Worm (Caenorhabditis elegans) whole organism, young adult: ENCODE results near the gene Y53C12A.11.

Experiments used
- C06A6.2 ChIP-seq: fragments of 200-800 bp; sonication (Bioruptor generic); conservative IDR thresholded peaks from 2 replicates; pipeline ENCODE4 v1.3.6; 2022; ENCODE audit warnings: missing genetic modification characterization, missing compliant biosample characterization
- F39B2.1 ChIP-seq: fragments of 200-800 bp; sonication (Bioruptor generic); IDR thresholded peaks from 2 replicates; pipeline ENCODE4 v1.3.6; 2022; ENCODE audit warnings: missing genetic modification reagents, missing genetic modification characterization, missing compliant biosample characterization
- F55B11.4 ChIP-seq: sonication (generic microtip); optimal IDR thresholded peaks from 2 replicates; lab custom pipeline; 2016; ENCODE audit warnings: missing compliant biosample characterization, missing genetic modification characterization, borderline replicate concordance; ENCODE audit not compliant: insufficient read depth
- F57C9.4 ChIP-seq: sonication (generic microtip); optimal IDR thresholded peaks from 2 replicates; lab custom pipeline; 2017; ENCODE audit warnings: mild to moderate bottlenecking, missing genetic modification characterization, missing compliant biosample characterization
- T07F8.4 ChIP-seq: sonication (generic microtip); optimal IDR thresholded peaks from 2 replicates; lab custom pipeline; 2016; ENCODE audit warnings: mild to moderate bottlenecking, missing genetic modification characterization, moderate library complexity, missing compliant biosample characterization
- Y53F4B.3 ChIP-seq: fragments of 200-800 bp; sonication (Bioruptor generic); IDR thresholded peaks from 2 replicates; pipeline ENCODE4 v1.3.6; 2022; ENCODE audit warnings: missing genetic modification reagents, missing genetic modification characterization, missing compliant biosample characterization
- ama-1 ChIP-seq, 3 experiments: fragments of 150-350 bp in 1 of 3; sonication (generic microtip) in 2 of 3; optimal IDR thresholded peaks; 2 replicates each; lab custom pipeline; 2014 to 2018; ENCODE audit warnings: missing biosample characterization in 2 of 3, missing genetic modification characterization in 2 of 3, missing genetic modification reagents in 2 of 3
- athp-1 ChIP-seq: sonication (generic microtip); optimal IDR thresholded peaks from 2 replicates; lab custom pipeline; 2017; ENCODE audit warnings: mild to moderate bottlenecking, missing genetic modification characterization, missing compliant biosample characterization
- attf-3 ChIP-seq: fragments of 200-800 bp; sonication (Bioruptor generic); conservative IDR thresholded peaks from 2 replicates; pipeline ENCODE4 v1.3.6; 2022; ENCODE audit warnings: missing genetic modification reagents, missing genetic modification characterization, missing compliant biosample characterization
- attf-6 ChIP-seq: fragments of 200-800 bp; sonication (Bioruptor generic); IDR thresholded peaks from 2 replicates; pipeline ENCODE4 v1.3.6; 2022; ENCODE audit warnings: missing genetic modification reagents, missing genetic modification characterization, missing compliant biosample characterization
- bed-2 ChIP-seq: fragments of 200-800 bp; sonication (Bioruptor generic); IDR thresholded peaks from 2 replicates; pipeline ENCODE4 v1.3.6; 2022; ENCODE audit warnings: missing genetic modification reagents, missing genetic modification characterization, missing compliant biosample characterization
- ceh-27 ChIP-seq: fragments of 200-800 bp; sonication (Bioruptor generic); optimal IDR thresholded peaks from 2 replicates; lab custom pipeline; 2018; ENCODE audit warnings: mild to moderate bottlenecking, missing genetic modification characterization, moderate library complexity, missing compliant biosample characterization
- ceh-79 ChIP-seq: sonication (generic microtip); optimal IDR thresholded peaks from 2 replicates; lab custom pipeline; 2017; ENCODE audit warnings: mild to moderate bottlenecking, missing genetic modification characterization, missing compliant biosample characterization
- chd-7 ChIP-seq: sonication (generic microtip); optimal IDR thresholded peaks from 2 replicates; lab custom pipeline; 2016; ENCODE audit warnings: mild to moderate bottlenecking, missing genetic modification characterization, moderate library complexity, missing compliant biosample characterization
- efl-1 ChIP-seq: fragments of 150-350 bp; optimal IDR thresholded peaks from 2 replicates; lab custom pipeline; 2014; ENCODE audit warnings: missing biosample characterization, missing genetic modification reagents, missing genetic modification characterization
- egl-44 ChIP-seq: fragments of 200-800 bp; sonication (Bioruptor generic); IDR thresholded peaks from 2 replicates; pipeline ENCODE4 v1.3.6; 2022; ENCODE audit warnings: missing genetic modification reagents, missing genetic modification characterization, missing compliant biosample characterization
- ekl-4 ChIP-seq: fragments of 200-800 bp; sonication (Bioruptor generic); IDR thresholded peaks from 2 replicates; pipeline ENCODE4 v1.3.6; 2022; ENCODE audit warnings: missing genetic modification reagents, missing genetic modification characterization, missing compliant biosample characterization
- him-1 ChIP-seq: sonication (generic microtip); optimal IDR thresholded peaks from 2 replicates; lab custom pipeline; 2016; ENCODE audit warnings: missing genotype, missing genetic modification reagents, missing genetic modification characterization, missing compliant biosample characterization
- hmg-1.2 ChIP-seq: fragments of 200-800 bp; sonication (Bioruptor generic); IDR thresholded peaks from 2 replicates; pipeline ENCODE4 v1.3.6; 2022; ENCODE audit warnings: missing genetic modification reagents, missing genetic modification characterization, missing compliant biosample characterization
- let-526 ChIP-seq: fragments of 200-800 bp; sonication (Bioruptor generic); IDR thresholded peaks from 2 replicates; pipeline ENCODE4 v1.3.6; 2022; ENCODE audit warnings: missing genetic modification reagents, missing genetic modification characterization, missing compliant biosample characterization
- let-607 ChIP-seq, 2 experiments: fragments of 200-800 bp in 1 of 2; sonication (Bioruptor generic) in 1 of 2; sonication (generic microtip) in 1 of 2; optimal IDR thresholded peaks; 2 replicates each; lab custom pipeline; 2016 to 2018; ENCODE audit warnings: mild to moderate bottlenecking in 2 of 2, missing compliant biosample characterization in 2 of 2, missing genetic modification characterization in 2 of 2, moderate library complexity in 2 of 2, missing genotype in 1 of 2
- lin-35 ChIP-seq, 3 experiments: fragments of 150-350 bp in 2 of 3; sonication (generic microtip) in 1 of 3; optimal IDR thresholded peaks; 2 replicates each; lab custom pipeline; 2014 to 2018; ENCODE audit warnings: missing biosample characterization in 3 of 3, missing genetic modification characterization in 3 of 3, missing genetic modification reagents in 3 of 3
- lin-40 ChIP-seq: sonication (generic microtip); optimal IDR thresholded peaks from 2 replicates; lab custom pipeline; 2016; ENCODE audit warnings: missing genetic modification characterization, mild to moderate bottlenecking, missing compliant biosample characterization, missing genotype, missing genetic modification reagents
- lir-1 ChIP-seq: fragments of 200-800 bp; sonication (Bioruptor generic); conservative IDR thresholded peaks from 2 replicates; pipeline ENCODE4 v1.3.6; 2022; ENCODE audit warnings: missing genetic modification reagents, missing genetic modification characterization, missing compliant biosample characterization
- mel-28 ChIP-seq: sonication (generic microtip); optimal IDR thresholded peaks from 2 replicates; lab custom pipeline; 2016; ENCODE audit warnings: borderline replicate concordance, mild to moderate bottlenecking, missing genetic modification characterization, missing compliant biosample characterization
- rcor-1 ChIP-seq: fragments of 200-800 bp; sonication (Bioruptor generic); IDR thresholded peaks from 2 replicates; pipeline ENCODE4 v1.3.6; 2022; ENCODE audit warnings: missing genetic modification reagents, missing genetic modification characterization, missing compliant biosample characterization
- rec-8 ChIP-seq, 2 experiments: sonication (generic microtip); optimal IDR thresholded peaks; 2 replicates each; lab custom pipeline; 2016; ENCODE audit warnings: mild to moderate bottlenecking in 2 of 2, missing genetic modification characterization in 2 of 2, missing genetic modification reagents in 2 of 2, missing genotype in 2 of 2, missing biosample characterization in 1 of 2, missing compliant biosample characterization in 1 of 2, moderate library complexity in 1 of 2
- sdz-38 ChIP-seq: sonication (generic microtip); optimal IDR thresholded peaks from 2 replicates; lab custom pipeline; 2016; ENCODE audit warnings: missing genotype, missing genetic modification characterization, missing compliant biosample characterization
- sea-2 ChIP-seq: fragments of 200-800 bp; sonication (Bioruptor generic); IDR thresholded peaks from 2 replicates; pipeline ENCODE4 v1.3.6; 2022; ENCODE audit warnings: missing genetic modification characterization, missing compliant biosample characterization
- snpc-1.1 ChIP-seq: sonication (generic microtip); optimal IDR thresholded peaks from 2 replicates; lab custom pipeline; 2017; ENCODE audit warnings: missing genetic modification characterization, mild to moderate bottlenecking, missing compliant biosample characterization, antibody characterized with exemption, moderate library complexity, missing genotype, missing genetic modification reagents; ENCODE audit not compliant: insufficient read depth
- somi-1 ChIP-seq: fragments of 200-800 bp; sonication (Bioruptor generic); optimal IDR thresholded peaks from 2 replicates; lab custom pipeline; 2018; ENCODE audit warnings: mild to moderate bottlenecking, missing genetic modification characterization, missing compliant biosample characterization
- tbx-9 ChIP-seq: sonication (generic microtip); optimal IDR thresholded peaks from 2 replicates; lab custom pipeline; 2016; ENCODE audit warnings: borderline replicate concordance, missing genetic modification characterization, inconsistent platforms, missing compliant biosample characterization
- unc-130 ChIP-seq: sonication (generic microtip); optimal IDR thresholded peaks from 2 replicates; lab custom pipeline; 2016; ENCODE audit warnings: missing genetic modification reagents, missing genetic modification characterization, missing compliant biosample characterization
- ztf-22 ChIP-seq: fragments of 200-800 bp; sonication (Bioruptor generic); optimal IDR thresholded peaks from 2 replicates; lab custom pipeline; 2018; ENCODE audit warnings: mild to moderate bottlenecking, missing genetic modification characterization, moderate library complexity, missing compliant biosample characterization
- ztf-28 ChIP-seq: fragments of 200-800 bp; sonication (Bioruptor generic); IDR thresholded peaks from 2 replicates; pipeline ENCODE4 v1.3.6; 2022; ENCODE audit warnings: missing genetic modification reagents, missing genetic modification characterization, missing compliant biosample characterization
- ztf-6 ChIP-seq: fragments of 200-800 bp; sonication (Bioruptor generic); IDR thresholded peaks from 2 replicates; pipeline ENCODE4 v1.3.6; 2022; ENCODE audit warnings: missing genetic modification reagents, missing genetic modification characterization, missing compliant biosample characterization

The Y53C12A.11 gene

ce11 chrII:9757651-9758282 is 39.3 kb upstream of the Y53C12A.11 start, which contains the start of gene shk-1:
TSS of gene shk-1 (plus strand) at chrII:9758232.
- TF ChIP-seq unc-130 (GFP tag; lab: Kevin White, UChicago) (no peak), rcor-1 (GFP tag; lab: Robert Waterston, UW) (no peak), Y53F4B.3 (GFP tag; lab: Robert Waterston, UW) (no peak), ztf-6 (no peak), chd-7 (no peak), him-1 (tag; lab: Kevin White, UChicago) (no peak)

ce11 chrII:9755425-9755824 is 36.9 kb upstream of the Y53C12A.11 start:
- no peak for TF ChIP-seq somi-1 (GFP tag; lab: Kevin White, UChicago)
- no peak for TF ChIP-seq ceh-27 (GFP tag; lab: Kevin White, UChicago)
- TF ChIP-seq sea-2 (GFP tag; lab: Robert Waterston, UW), result no peak
- no peak for TF ChIP-seq lin-40
- TF ChIP-seq let-607 (tag; optimal IDR thresholded peaks at IDR 0.05; lab: Kevin White, UChicago), result no peak
- no peak for TF ChIP-seq F39B2.1 (GFP tag; lab: Robert Waterston, UW)
- no peak for TF ChIP-seq efl-1 (GFP tag; lab: Kevin White, UChicago)
- no peak for TF ChIP-seq athp-1 (tag; lab: Kevin White, UChicago)
- TF ChIP-seq rec-8 (tag; optimal IDR thresholded peaks at IDR 0.05; lab: Kevin White, UChicago), result no peak
- TF ChIP-seq attf-3 (GFP tag; lab: Robert Waterston, UW), result no peak
- no peak for TF ChIP-seq T07F8.4
- TF ChIP-seq ceh-79 (tag; lab: Kevin White, UChicago), result no peak
- no peak for TF ChIP-seq ztf-28

ce11 chrII:9753730-9754129 is 35.2 kb upstream of the Y53C12A.11 start, which contains the start of gene ZK1321.1:
TSS of gene ZK1321.1 (plus strand) at chrII:9754030.
- TF ChIP-seq tbx-9 (tag; lab: Kevin White, UChicago) (no peak), attf-3 (GFP tag; lab: Robert Waterston, UW) (no peak), attf-6 (no peak), let-526 (GFP tag; lab: Robert Waterston, UW) (no peak), hmg-1.2 (GFP tag; lab: Robert Waterston, UW) (no peak), mel-28 (tag; lab: Kevin White, UChicago) (no peak), F57C9.4 (tag; lab: Kevin White, UChicago) (no peak), bed-2 (GFP tag; lab: Robert Waterston, UW) (no peak), lir-1 (GFP tag; lab: Robert Waterston, UW) (no peak), F55B11.4 (tag; lab: Kevin White, UChicago) (no peak), ama-1 (optimal IDR thresholded peaks at IDR 0.05; lab: Kevin White, UChicago) (no peak), ama-1 (GFP tag; optimal IDR thresholded peaks at IDR 0.05; lab: Kevin White, UChicago) (no peak), him-1 (tag; lab: Kevin White, UChicago) (no peak), sdz-38 (no peak), egl-44 (GFP tag; lab: Robert Waterston, UW) (no peak), F39B2.1 (GFP tag; lab: Robert Waterston, UW) (no peak), ekl-4 (GFP tag; lab: Robert Waterston, UW) (no peak), ztf-22 (GFP tag; lab: Kevin White, UChicago) (no peak), snpc-1.1 (tag; lab: Kevin White, UChicago) (no peak), C06A6.2 (GFP tag; lab: Robert Waterston, UW) (no peak), lin-35 (GFP tag; optimal IDR thresholded peaks at IDR 0.05; lab: Kevin White, UChicago) (no peak)
